Worm (Caenorhabditis elegans) whole organism, young adult: ENCODE results near the gene T24D8.6.

Experiments used
- C06A6.2 ChIP-seq: fragments of 200-800 bp; sonication (Bioruptor generic); conservative IDR thresholded peaks from 2 replicates; pipeline ENCODE4 v1.3.6; 2022; ENCODE audit warnings: missing genetic modification characterization, missing compliant biosample characterization
- K11D2.4 ChIP-seq: fragments of 200-800 bp; sonication (Bioruptor generic); IDR thresholded peaks from 2 replicates; pipeline ENCODE4 v1.3.6; 2022; ENCODE audit warnings: missing genetic modification reagents, missing genetic modification characterization, missing compliant biosample characterization
- aptf-2 ChIP-seq: fragments of 200-800 bp; sonication (Bioruptor generic); conservative IDR thresholded peaks from 2 replicates; pipeline ENCODE4 v1.3.6; 2022; ENCODE audit warnings: missing genetic modification reagents, missing genetic modification characterization, missing compliant biosample characterization
- aptf-3 ChIP-seq: fragments of 200-800 bp; sonication (Bioruptor generic); IDR thresholded peaks from 2 replicates; pipeline ENCODE4 v1.3.6; 2022; ENCODE audit warnings: missing genetic modification characterization, missing compliant biosample characterization
- attf-5 ChIP-seq: fragments of 200-800 bp; sonication (Bioruptor generic); optimal IDR thresholded peaks from 2 replicates; lab custom pipeline; 2018; ENCODE audit warnings: mild to moderate bottlenecking, missing genetic modification characterization, missing compliant biosample characterization
- efl-1 ChIP-seq: fragments of 150-350 bp; optimal IDR thresholded peaks from 2 replicates; lab custom pipeline; 2014; ENCODE audit warnings: missing biosample characterization, missing genetic modification reagents, missing genetic modification characterization
- lir-1 ChIP-seq: fragments of 200-800 bp; sonication (Bioruptor generic); conservative IDR thresholded peaks from 2 replicates; pipeline ENCODE4 v1.3.6; 2022; ENCODE audit warnings: missing genetic modification reagents, missing genetic modification characterization, missing compliant biosample characterization
- madf-3 ChIP-seq: fragments of 200-800 bp; sonication (Bioruptor generic); IDR thresholded peaks from 2 replicates; pipeline ENCODE4 v1.3.6; 2022; ENCODE audit warnings: missing genetic modification reagents, missing genetic modification characterization, missing compliant biosample characterization
- nfya-2 ChIP-seq: fragments of 200-800 bp; sonication (Bioruptor generic); IDR thresholded peaks from 2 replicates; pipeline ENCODE4 v1.3.6; 2022; ENCODE audit warnings: missing genetic modification reagents, missing genetic modification characterization, missing compliant biosample characterization
- rcor-1 ChIP-seq: fragments of 200-800 bp; sonication (Bioruptor generic); IDR thresholded peaks from 2 replicates; pipeline ENCODE4 v1.3.6; 2022; ENCODE audit warnings: missing genetic modification reagents, missing genetic modification characterization, missing compliant biosample characterization
- rec-8 ChIP-seq, 2 experiments: sonication (generic microtip); optimal IDR thresholded peaks; 2 replicates each; lab custom pipeline; 2016; ENCODE audit warnings: mild to moderate bottlenecking in 2 of 2, missing genetic modification characterization in 2 of 2, missing genetic modification reagents in 2 of 2, missing genotype in 2 of 2, missing biosample characterization in 1 of 2, missing compliant biosample characterization in 1 of 2, moderate library complexity in 1 of 2
- snpc-4 ChIP-seq, 5 experiments: fragments of 150-350 bp in 1 of 5; sonication (generic microtip) in 4 of 5; optimal IDR thresholded peaks; 2 replicates each; lab custom pipeline; 2014 to 2018; ENCODE audit warnings: missing genetic modification characterization in 5 of 5, missing biosample characterization in 3 of 5, antibody characterized with exemption in 2 of 5, mild to moderate bottlenecking in 2 of 5, missing compliant biosample characterization in 2 of 5, missing genotype in 2 of 5, moderate library complexity in 2 of 5, missing genetic modification reagents in 1 of 5
- unc-130 ChIP-seq: sonication (generic microtip); optimal IDR thresholded peaks from 2 replicates; lab custom pipeline; 2016; ENCODE audit warnings: missing genetic modification reagents, missing genetic modification characterization, missing compliant biosample characterization
- unc-62 ChIP-seq: fragments of 150-350 bp; optimal IDR thresholded peaks from 2 replicates; lab custom pipeline; 2014; ENCODE audit warnings: missing biosample characterization, missing genetic modification reagents, missing genetic modification characterization

ce11 chrX:2365890-2366289, at the start of gene T24D8.6:
- TF ChIP-seq snpc-4 (GFP tag; optimal IDR thresholded peaks at IDR 0.05; lab: Kevin White, UChicago) (no peak), snpc-4 (tag; optimal IDR thresholded peaks at IDR 0.05; lab: Kevin White, UChicago) (no peak), unc-130 (GFP tag; lab: Kevin White, UChicago) (no peak), unc-62 (GFP tag; lab: Kevin White, UChicago) (no peak), madf-3 (GFP tag; lab: Robert Waterston, UW) (no peak), aptf-3 (GFP tag; lab: Robert Waterston, UW) (no peak), C06A6.2 (no peak), aptf-2 (GFP tag; lab: Robert Waterston, UW) (no peak), K11D2.4 (GFP tag; lab: Robert Waterston, UW) (no peak), rec-8 (tag; optimal IDR thresholded peaks at IDR 0.05; lab: Kevin White, UChicago) (no peak), rcor-1 (no peak), attf-5 (GFP tag; lab: Kevin White, UChicago) (no peak), nfya-2 (GFP tag; lab: Robert Waterston, UW) (no peak), efl-1 (no peak), lir-1 (GFP tag; lab: Robert Waterston, UW) (no peak)
